Worm (Caenorhabditis elegans): ENCODE results near the gene nol-6.

The nol-6 gene

DNA sequence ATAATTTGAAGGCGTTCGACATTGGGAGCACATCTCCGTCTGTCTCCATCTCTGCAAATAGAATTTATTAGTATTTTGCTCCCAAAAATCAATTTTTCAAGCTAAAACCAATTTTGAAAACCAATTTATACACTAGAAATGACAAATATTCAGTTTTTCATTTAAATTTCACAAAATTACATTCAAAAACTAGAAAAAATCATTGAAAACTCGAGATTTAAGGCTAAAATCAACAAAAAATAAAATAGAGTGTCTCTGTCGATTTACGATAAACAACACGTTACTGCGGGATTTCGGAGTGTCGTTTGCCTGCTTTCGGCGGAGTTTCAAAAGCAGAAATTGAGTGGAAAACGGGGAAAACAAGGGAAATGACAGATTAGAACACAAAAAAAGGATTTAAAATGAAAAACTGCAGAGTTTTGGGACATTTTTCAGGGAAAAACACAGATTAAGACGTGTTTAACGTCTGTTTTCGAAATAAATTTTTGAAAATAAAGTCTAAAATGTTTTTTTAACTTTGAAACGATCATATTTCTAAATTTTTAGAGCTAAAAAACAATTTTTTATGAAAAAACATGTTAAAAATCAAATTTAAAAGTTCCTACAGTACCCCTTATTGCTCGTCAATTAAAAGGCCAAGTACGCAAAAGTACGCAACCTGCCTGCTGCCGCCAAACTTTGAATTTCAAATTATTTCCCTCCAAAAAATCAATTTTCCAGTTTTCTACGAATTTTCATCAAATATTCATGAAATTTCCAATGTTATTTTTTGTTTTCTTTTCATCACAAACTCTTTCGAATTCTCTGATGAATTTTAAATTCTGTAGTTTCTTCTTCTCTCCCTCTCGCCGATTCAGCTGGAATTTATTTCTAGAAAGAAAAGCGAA is at the start of gene nol-6:
nol-6 (minus strand) TSS at position 51 of the 887 bp plus-strand sequence.
- TF ChIP-seq mep-1 (tag; optimal IDR thresholded peaks at IDR 0.05) (peak; percentile 9), ces-1 (GFP tag; optimal IDR thresholded peaks at IDR 0.05) (peak; percentile 40), lin-32 (GFP tag; optimal IDR thresholded peaks at IDR 0.05) (no peak), lsy-2 (tag; optimal IDR thresholded peaks at IDR 0.05) (peak; percentile 8)

DNA sequence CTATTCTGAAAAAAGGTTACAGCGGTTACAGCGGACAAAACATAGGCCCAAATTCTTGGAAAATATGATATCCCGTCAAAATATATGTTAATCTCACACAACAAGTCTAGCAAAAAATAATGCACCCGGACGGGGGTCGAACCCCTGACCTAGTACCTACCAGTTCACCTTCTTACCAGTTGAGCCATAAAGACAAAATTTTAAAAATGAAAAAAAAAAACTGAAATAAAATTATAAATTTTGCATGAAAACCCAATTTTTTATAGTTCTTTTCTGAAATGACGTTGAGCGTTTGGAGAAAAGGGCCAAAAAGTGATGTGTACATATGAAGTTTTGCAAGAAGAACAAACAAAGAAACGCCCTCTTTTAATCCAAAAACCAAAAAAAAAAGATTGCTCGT is 45.1 kb upstream of the nol-6 start:
- TF ChIP-seq tbx-8 (GFP tag; optimal IDR thresholded peaks at IDR 0.05) (no peak), nhr-2 (tag; optimal IDR thresholded peaks at IDR 0.05) (no peak), drap-1 (GFP tag; optimal IDR thresholded peaks at IDR 0.05) (no peak), nhr-12 (tag; optimal IDR thresholded peaks at IDR 0.05) (no peak), nhr-237 (tag; optimal IDR thresholded peaks at IDR 0.05) (no peak), ztf-11 (tag; optimal IDR thresholded peaks at IDR 0.05) (no peak), sem-2 (GFP tag; optimal IDR thresholded peaks at IDR 0.05) (no peak)

DNA sequence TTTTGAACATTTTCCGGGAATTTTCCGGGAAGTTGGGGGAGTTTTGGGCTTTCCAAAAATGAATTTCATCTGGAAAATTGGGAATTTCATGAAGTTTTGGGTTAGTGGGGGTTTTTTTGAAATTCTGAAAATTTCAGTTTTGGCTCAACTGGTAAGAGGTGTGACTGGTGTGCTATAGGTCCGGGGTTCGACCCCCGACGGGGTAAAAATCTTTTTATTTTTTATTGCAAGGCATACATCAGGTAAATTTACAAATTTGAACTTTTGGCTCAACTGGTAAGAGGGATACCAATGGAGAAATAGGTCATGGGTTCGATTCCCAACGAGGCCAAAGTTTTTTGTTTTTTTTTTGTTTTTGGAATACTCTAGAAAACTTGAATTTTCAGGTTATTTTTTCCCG is 44.4 kb upstream of the nol-6 start:
- TF ChIP-seq elt-3 (tag; optimal IDR thresholded peaks at IDR 0.05): no peak
- TF ChIP-seq nhr-2 (tag; optimal IDR thresholded peaks at IDR 0.05): no peak
- no peak for TF ChIP-seq drap-1 (GFP tag; optimal IDR thresholded peaks at IDR 0.05)
- no peak for TF ChIP-seq mls-2 (tag; optimal IDR thresholded peaks at IDR 0.05)
- no peak for TF ChIP-seq unc-120 (tag; optimal IDR thresholded peaks at IDR 0.05; ENCODE audit: poor library complexity, severe bottlenecking)
- no peak for TF ChIP-seq nhr-76 (tag; optimal IDR thresholded peaks at IDR 0.05)
- no peak for TF ChIP-seq ceh-43 (GFP tag; optimal IDR thresholded peaks at IDR 0.05)
- no peak for TF ChIP-seq nhr-237 (tag; optimal IDR thresholded peaks at IDR 0.05)
- TF ChIP-seq ceh-83 (GFP tag; optimal IDR thresholded peaks at IDR 0.05): no peak
- TF ChIP-seq unc-62 (GFP tag; optimal IDR thresholded peaks at IDR 0.05): no peak
- no peak for TF ChIP-seq tbx-8 (GFP tag; optimal IDR thresholded peaks at IDR 0.05)
- no peak for TF ChIP-seq sem-2 (GFP tag; optimal IDR thresholded peaks at IDR 0.05)
- no peak for TF ChIP-seq ceh-39 (tag; optimal IDR thresholded peaks at IDR 0.05)
- no peak for TF ChIP-seq M03D4.4 (tag; optimal IDR thresholded peaks at IDR 0.05)
- TF ChIP-seq ham-2 (GFP tag; optimal IDR thresholded peaks at IDR 0.05): no peak
- no peak for TF ChIP-seq unc-39 (tag; optimal IDR thresholded peaks at IDR 0.05)
- no peak for TF ChIP-seq zip-8 (tag; optimal IDR thresholded peaks at IDR 0.05)
- no peak for TF ChIP-seq bed-3 (GFP tag; optimal IDR thresholded peaks at IDR 0.05)
- TF ChIP-seq snpc-4 (tag; optimal IDR thresholded peaks at IDR 0.05): no peak
- TF ChIP-seq mab-5 (tag; optimal IDR thresholded peaks at IDR 0.05): no peak

- no peak for TF ChIP-seq bed-3 (GFP tag; optimal IDR thresholded peaks at IDR 0.05)
Observed at ce11 chrII:1478522-1478921, 41.2 kb upstream of the nol-6 start.

DNA sequence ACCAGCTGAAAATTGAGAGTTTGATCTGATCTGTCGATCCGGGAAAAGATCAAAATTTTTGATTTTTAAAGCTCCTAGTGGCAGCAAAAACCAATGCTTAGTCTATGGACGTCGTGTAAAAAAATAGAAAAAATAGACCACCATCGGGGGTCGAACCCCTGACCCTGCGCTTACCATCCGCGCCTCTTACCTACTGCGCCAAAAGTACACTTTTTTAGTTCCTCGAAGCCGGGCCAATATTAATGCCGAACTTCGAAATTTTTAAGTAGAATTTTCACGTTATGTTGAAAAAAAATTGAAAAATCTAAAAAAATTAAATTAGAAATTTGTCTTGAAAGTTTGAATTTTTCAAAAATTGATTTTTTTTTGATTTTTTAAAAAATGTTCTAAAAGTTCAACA is 40.7 kb upstream of the nol-6 start:
- TF ChIP-seq M03D4.4 (tag; optimal IDR thresholded peaks at IDR 0.05) (no peak), unc-62 (GFP tag; optimal IDR thresholded peaks at IDR 0.05) (no peak), sptf-1 (tag; optimal IDR thresholded peaks at IDR 0.05) (no peak), hlh-1 (tag; optimal IDR thresholded peaks at IDR 0.05) (no peak)

DNA sequence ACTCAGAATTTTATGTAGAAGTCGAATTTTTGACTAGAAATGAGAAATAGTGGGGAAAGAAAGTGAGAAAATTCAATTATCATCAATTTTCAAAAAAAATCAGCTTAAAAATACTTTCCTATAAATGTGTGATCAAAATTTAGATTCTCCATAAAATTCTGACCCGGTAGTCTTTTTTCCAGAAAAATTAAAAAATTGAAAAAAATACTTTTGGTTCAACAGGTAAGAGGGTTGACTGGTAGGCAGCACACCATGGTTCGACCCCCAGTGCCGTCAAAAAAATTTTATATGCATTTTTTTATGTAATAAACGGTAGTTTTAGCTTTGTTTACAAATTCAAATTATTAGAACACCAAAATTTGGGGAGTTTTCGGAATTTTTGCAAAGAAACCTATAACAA is 40.0 kb upstream of the nol-6 start:
- TF ChIP-seq unc-62 (GFP tag; optimal IDR thresholded peaks at IDR 0.05): no peak
- TF ChIP-seq pha-4 (tag; optimal IDR thresholded peaks at IDR 0.05): no peak
- no peak for TF ChIP-seq blmp-1 (tag; optimal IDR thresholded peaks at IDR 0.05)

All from whole organism, mixed stage, embryonic.